Worm (Caenorhabditis elegans): ENCODE data around the gene F58B4.7.
A peak's percentile ranks its signal among the peaks of the same experiment; 100 is the strongest.

Gene F58B4.7

DNA sequence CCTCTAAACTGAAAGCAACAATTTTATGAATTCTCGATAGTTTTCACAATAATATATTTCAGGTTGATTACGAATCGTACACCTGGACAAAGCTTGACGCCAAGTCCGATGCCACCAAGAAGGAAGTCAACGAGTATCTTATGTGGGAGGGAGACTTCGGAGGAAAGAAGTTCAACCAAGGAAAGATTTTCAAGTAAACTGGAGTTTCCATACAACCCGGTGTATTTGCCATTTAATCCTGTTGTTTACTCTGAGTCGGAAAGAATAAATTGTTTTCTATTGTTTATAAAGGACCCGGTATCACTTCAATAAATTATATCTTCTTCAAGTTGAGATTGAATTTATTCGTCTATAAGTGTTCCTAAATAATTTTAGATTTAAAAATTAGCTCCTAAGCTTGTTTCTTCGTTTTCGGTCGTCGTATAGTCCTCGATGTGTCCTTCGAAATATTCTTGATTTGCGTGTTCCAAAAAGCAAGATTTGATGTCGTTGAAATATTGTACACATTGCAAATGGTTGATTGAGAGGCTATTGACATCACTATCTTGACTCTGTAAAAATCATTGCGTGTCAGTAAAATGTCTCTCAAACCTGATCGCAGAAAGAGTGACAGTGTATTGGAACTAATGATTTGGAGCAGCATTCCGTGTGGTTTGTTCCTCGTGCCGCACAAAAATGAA is 44.6 kb upstream of the F58B4.7 start (continued):
- no peak for TF ChIP-seq nfya-1 (tag; optimal IDR thresholded peaks at IDR 0.05; ENCODE audit: borderline replicate concordance, insufficient read depth)
- no peak for TF ChIP-seq F57A8.1 (GFP tag; optimal IDR thresholded peaks at IDR 0.05)
- TF ChIP-seq snpc-1.3 (tag; optimal IDR thresholded peaks at IDR 0.05; ENCODE audit: insufficient read depth): no peak
- 0 out of 2 replicates have a peak, but pooled peaks have one; percentile 10 for TF ChIP-seq nhr-120 (GFP tag; IDR thresholded peaks at IDR 0.05)
- no peak for TF ChIP-seq ccch-3 (GFP tag; optimal IDR thresholded peaks at IDR 0.05)
- no peak for TF ChIP-seq snpc-1.1 (tag; optimal IDR thresholded peaks at IDR 0.05; ENCODE audit: insufficient read depth)
- no peak for TF ChIP-seq madf-8 (GFP tag; conservative IDR thresholded peaks at IDR 0.05)
- peak; percentile 47 for TF ChIP-seq lin-54 (GFP tag; optimal IDR thresholded peaks at IDR 0.05)
- peak; percentile 52; the same call in 1 of the 2 replicates for TF ChIP-seq nfyb-1 (GFP tag; IDR thresholded peaks at IDR 0.05)
- TF ChIP-seq attf-3 (GFP tag; conservative IDR thresholded peaks at IDR 0.05): no peak
- TF ChIP-seq B0261.1 (tag; optimal IDR thresholded peaks at IDR 0.05): no peak
- TF ChIP-seq egrh-3 (GFP tag; IDR thresholded peaks at IDR 0.05): no peak
- TF ChIP-seq K11D2.4 (GFP tag; IDR thresholded peaks at IDR 0.05): no peak
- TF ChIP-seq F39B2.1 (GFP tag; IDR thresholded peaks at IDR 0.05): peak; percentile 56; the same call in 1 of the 2 replicates
- TF ChIP-seq mxl-1 (tag; optimal IDR thresholded peaks at IDR 0.05): no peak
- no peak for TF ChIP-seq hmg-1.2 (GFP tag; IDR thresholded peaks at IDR 0.05)
- TF ChIP-seq egl-18 (GFP tag; IDR thresholded peaks at IDR 0.05): no peak
- TF ChIP-seq pbrm-1 (GFP tag; IDR thresholded peaks at IDR 0.05): peak; percentile 34; the same call in 1 of the 2 replicates
- TF ChIP-seq zfh-2 (GFP tag; conservative IDR thresholded peaks at IDR 0.05): no peak
- no peak for TF ChIP-seq nfya-2 (GFP tag; IDR thresholded peaks at IDR 0.05)
- TF ChIP-seq C17E4.6 (GFP tag; IDR thresholded peaks at IDR 0.05): no peak
- TF ChIP-seq zim-3 (tag; optimal IDR thresholded peaks at IDR 0.05): no peak
- TF ChIP-seq F57C9.4 (tag; optimal IDR thresholded peaks at IDR 0.05): no peak
- no peak for TF ChIP-seq F33H1.4 (GFP tag; IDR thresholded peaks at IDR 0.05)
- TF ChIP-seq ztf-18 (tag; optimal IDR thresholded peaks at IDR 0.05): no peak
- no peak for TF ChIP-seq ztf-26 (tag; optimal IDR thresholded peaks at IDR 0.05)
- no peak for TF ChIP-seq rpc-1 (optimal IDR thresholded peaks at IDR 0.05)
- TF ChIP-seq rpc-1 (tag; optimal IDR thresholded peaks at IDR 0.05): no peak
- no peak for TF ChIP-seq F55B11.4 (tag; optimal IDR thresholded peaks at IDR 0.05; ENCODE audit: borderline replicate concordance, insufficient read depth)
- TF ChIP-seq fkh-3 (tag; optimal IDR thresholded peaks at IDR 0.05): no peak
- no peak for TF ChIP-seq tbx-9 (tag; optimal IDR thresholded peaks at IDR 0.05; ENCODE audit: borderline replicate concordance)
- peak; percentile 92 for TF ChIP-seq unc-62 (GFP tag; optimal IDR thresholded peaks at IDR 0.05)
- peak; percentile 72 for TF ChIP-seq ets-4 (GFP tag; optimal IDR thresholded peaks at IDR 0.05)
- peak; percentile 39; the same call in 1 of the 2 replicates for TF ChIP-seq Y56A3A.18 (GFP tag; IDR thresholded peaks at IDR 0.05)
- no peak for TF ChIP-seq somi-1 (GFP tag; optimal IDR thresholded peaks at IDR 0.05)
- TF ChIP-seq him-1 (tag; optimal IDR thresholded peaks at IDR 0.05): peak; percentile 76
- TF ChIP-seq madf-10 (tag; optimal IDR thresholded peaks at IDR 0.05): no peak
- peak; percentile 17; the same call in 1 of the 2 replicates for TF ChIP-seq lin-26 (GFP tag; IDR thresholded peaks at IDR 0.05)
- no peak for TF ChIP-seq C06A6.2 (GFP tag; conservative IDR thresholded peaks at IDR 0.05)
- TF ChIP-seq dpl-1 (GFP tag; optimal IDR thresholded peaks at IDR 0.05): no peak
- peak; percentile 24 for TF ChIP-seq athp-1 (tag; optimal IDR thresholded peaks at IDR 0.05)
- no peak for TF ChIP-seq egl-44 (GFP tag; IDR thresholded peaks at IDR 0.05)
- TF ChIP-seq bed-2 (GFP tag; IDR thresholded peaks at IDR 0.05): no peak
- TF ChIP-seq B0035.1 (tag; optimal IDR thresholded peaks at IDR 0.05): no peak
- peak; percentile 83 for TF ChIP-seq F49E8.2 (tag; optimal IDR thresholded peaks at IDR 0.05; ENCODE audit: insufficient read depth)
- TF ChIP-seq cebp-2 (GFP tag; IDR thresholded peaks at IDR 0.05): no peak
- TF ChIP-seq xnd-1 (tag; optimal IDR thresholded peaks at IDR 0.05): no peak
- TF ChIP-seq Y67H2A.10 (GFP tag; conservative IDR thresholded peaks at IDR 0.05): no peak

All from whole organism, young adult.